Fruit fly (Drosophila melanogaster): ENCODE results near the gene RhoGEF3.

DNA sequence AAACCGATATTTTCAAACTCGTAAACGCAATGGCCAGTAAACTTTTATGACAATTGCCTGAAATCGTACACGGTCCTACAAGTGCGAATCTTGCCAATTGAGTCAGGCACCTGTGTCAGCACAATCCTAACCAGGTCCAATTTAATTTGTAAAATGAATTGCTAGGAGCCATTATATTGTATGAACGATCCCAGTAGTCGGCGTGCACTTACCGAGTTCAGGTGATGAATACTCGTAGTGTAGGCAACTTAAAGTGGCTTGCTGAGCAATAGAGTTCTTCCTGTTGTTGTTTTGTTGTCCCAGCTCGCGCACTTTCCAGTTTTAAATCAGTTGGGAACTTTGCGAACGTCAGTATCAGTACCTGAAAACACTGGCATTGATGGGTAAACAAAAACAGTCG lies 63.3 kb downstream of the RhoGEF3 start:
- TF ChIP-seq run (tag; optimal IDR thresholded peaks at IDR 0.05) (no peak), yki (optimal IDR thresholded peaks at IDR 0.05) (no peak), CG3995 (GFP tag; optimal IDR thresholded peaks at IDR 0.05) (no peak), Optix (GFP tag; IDR thresholded peaks at IDR 0.05) (no peak), Hr39 (optimal IDR thresholded peaks at IDR 0.05) (no peak), CG7357 (GFP tag; IDR thresholded peaks at IDR 0.05) (no peak), tap (tag; optimal IDR thresholded peaks at IDR 0.05) (no peak), CG4328 (GFP tag; optimal IDR thresholded peaks at IDR 0.05) (no peak), CG12219 (GFP tag; optimal IDR thresholded peaks at IDR 0.05) (no peak), CG11696 (GFP tag; IDR thresholded peaks at IDR 0.05) (no peak)

Data from whole organism, embryonic.